Fruit fly (Drosophila melanogaster) whole organism, adult: ENCODE measurements around the gene Mst85C.

Source experiments
- CG11617 ChIP-seq: fragments of 200-800 bp; sonication (Bioruptor generic); optimal IDR thresholded peaks from 2 replicates; lab custom pipeline; 2017; ENCODE audit warnings: mild to moderate bottlenecking, missing biosample characterization, missing genetic modification reagents, missing genetic modification characterization
- CG12768 ChIP-seq: fragments of 200-800 bp; sonication (Bioruptor generic); optimal IDR thresholded peaks from 2 replicates; lab custom pipeline; 2017; ENCODE audit warnings: missing biosample characterization, missing genetic modification characterization, mild to moderate bottlenecking, moderate library complexity, missing genetic modification reagents
- CG1620 ChIP-seq: fragments of 200-800 bp; sonication (Bioruptor generic); optimal IDR thresholded peaks from 2 replicates; lab custom pipeline; 2016; ENCODE audit warnings: missing biosample characterization, missing genetic modification characterization
- CG33017 ChIP-seq: fragments of 200-800 bp; sonication (Bioruptor generic); optimal IDR thresholded peaks from 2 replicates; lab custom pipeline; 2018; ENCODE audit warnings: missing biosample characterization, mild to moderate bottlenecking, missing genetic modification characterization, moderate library complexity
- CG7045 ChIP-seq: fragments of 200-800 bp; sonication (Bioruptor generic); optimal IDR thresholded peaks from 2 replicates; lab custom pipeline; 2017; ENCODE audit warnings: missing biosample characterization, mild to moderate bottlenecking, missing genetic modification characterization
- CG7101 ChIP-seq: fragments of 200-800 bp; sonication (Bioruptor generic); optimal IDR thresholded peaks from 2 replicates; lab custom pipeline; 2018; ENCODE audit warnings: missing biosample characterization, mild to moderate bottlenecking, missing genetic modification characterization, moderate library complexity
- Clk ChIP-seq: fragments of 200-800 bp; sonication (Bioruptor generic); optimal IDR thresholded peaks from 2 replicates; lab custom pipeline; 2017; ENCODE audit warnings: missing biosample characterization, missing genetic modification characterization
- Crg-1 ChIP-seq: fragments of 200-800 bp; sonication (Bioruptor generic); optimal IDR thresholded peaks from 2 replicates; lab custom pipeline; 2016; ENCODE audit warnings: missing biosample characterization, missing genetic modification characterization
- bab1 ChIP-seq: fragments of 200-800 bp; sonication (Bioruptor generic); optimal IDR thresholded peaks from 3 replicates; lab custom pipeline; 2019; ENCODE audit warnings: missing biosample characterization, mild to moderate bottlenecking, missing genetic modification characterization, moderate library complexity
- kay ChIP-seq: fragments of 200-800 bp; sonication (Bioruptor generic); peaks from one replicate; lab custom pipeline; 2016; ENCODE audit warnings: missing biosample characterization, missing genetic modification characterization, borderline replicate concordance
- ovo ChIP-seq: fragments of 200-800 bp; sonication (Bioruptor generic); optimal IDR thresholded peaks from 2 replicates; lab custom pipeline; 2016; ENCODE audit warnings: missing biosample characterization, missing genetic modification characterization
- tj ChIP-seq: fragments of 200-800 bp; sonication (Bioruptor generic); optimal IDR thresholded peaks from 3 replicates; lab custom pipeline; 2017; ENCODE audit warnings: missing biosample characterization, mild to moderate bottlenecking, missing genetic modification characterization, moderate library complexity

DNA sequence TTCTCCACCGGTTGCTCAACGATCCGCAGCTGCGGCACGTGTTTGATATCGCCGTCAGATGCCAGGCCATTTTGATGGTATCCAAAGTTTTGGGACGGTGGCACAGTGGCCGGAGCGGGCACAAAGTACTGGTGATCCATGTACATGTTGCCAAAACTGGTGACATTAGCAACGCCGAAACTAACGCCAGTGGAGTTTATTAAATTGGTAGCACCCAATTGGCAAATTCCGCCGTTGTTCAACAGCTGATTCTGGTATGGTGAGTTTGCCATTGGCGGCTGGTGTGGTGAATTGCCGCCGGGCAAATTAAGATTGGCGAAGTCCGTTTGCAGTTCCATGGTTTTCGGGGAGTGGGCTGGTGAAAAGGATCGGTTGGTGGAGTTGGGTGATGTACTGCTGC lies 1.5 kb upstream of the Mst85C start:
- no peak for TF ChIP-seq kay (GFP tag; lab: Kevin White, UChicago)
- TF ChIP-seq CG11617 (GFP tag; lab: Kevin White, UChicago): no peak
- TF ChIP-seq CG7045 (GFP tag; lab: Kevin White, UChicago): no peak
- no peak for TF ChIP-seq ovo (GFP tag; lab: Kevin White, UChicago)
- no peak for TF ChIP-seq tj (GFP tag; lab: Kevin White, UChicago)
- no peak for TF ChIP-seq Clk (GFP tag; lab: Kevin White, UChicago)
- TF ChIP-seq Crg-1 (GFP tag; lab: Kevin White, UChicago): no peak
- TF ChIP-seq CG12768 (GFP tag; lab: Kevin White, UChicago): no peak
- no peak for TF ChIP-seq CG33017 (tag; lab: Kevin White, UChicago)
- peak; percentile 1 for TF ChIP-seq bab1 (GFP tag; lab: Kevin White, UChicago)
- no peak for TF ChIP-seq CG7101 (tag; lab: Kevin White, UChicago)
- TF ChIP-seq CG1620 (GFP tag; lab: Kevin White, UChicago): no peak
